Worm (Caenorhabditis elegans): Measurements from ENCODE around the gene clec-178.

ce11 chrIV:5657126-5657666, 3.4 kb downstream of the clec-178 start:
- no peak for TF ChIP-seq dao-5 (tag; optimal IDR thresholded peaks at IDR 0.05)
- TF ChIP-seq W03F9.2 (tag; optimal IDR thresholded peaks at IDR 0.05), result no peak
- no peak for TF ChIP-seq him-1 (tag; optimal IDR thresholded peaks at IDR 0.05)
